Fruit fly (Drosophila melanogaster) whole organism, embryonic: Measurements from ENCODE around the gene CG6972.

Experiments
- Adf1 ChIP-seq: fragments of 200-800 bp; sonication (Bioruptor generic); IDR thresholded peaks from 2 replicates; pipeline ENCODE4 v1.3.6; 2022; ENCODE audit warnings: missing biosample characterization, missing genetic modification characterization
- Atf-2 ChIP-seq: fragments of 200-800 bp; sonication (Bioruptor generic); optimal IDR thresholded peaks from 2 replicates; lab custom pipeline; 2016; ENCODE audit warnings: missing biosample characterization, missing genetic modification characterization
- Awh ChIP-seq: fragments of 200-800 bp; sonication (Bioruptor generic); IDR thresholded peaks from 2 replicates; pipeline ENCODE4, ENCODE4 v1.3.6; 2022; ENCODE audit warnings: missing biosample characterization, missing genetic modification characterization
- BEAF-32 ChIP-seq: fragments of 200-800 bp; sonication (Bioruptor generic); optimal IDR thresholded peaks from 3 replicates; lab custom pipeline; 2017; ENCODE audit warnings: missing biosample characterization, missing genetic modification characterization, mild to moderate bottlenecking, moderate library complexity, missing genetic modification reagents
- CG10366 ChIP-seq: fragments of 200-800 bp; sonication (Bioruptor generic); IDR thresholded peaks from 2 replicates; pipeline ENCODE4 v1.3.6; 2022; ENCODE audit warnings: missing biosample characterization, missing genetic modification characterization
- CG11695 ChIP-seq: fragments of 200-800 bp; sonication (Bioruptor generic); IDR thresholded peaks from 3 replicates; pipeline ENCODE4 v1.3.6; 2022; ENCODE audit warnings: missing biosample characterization, missing genetic modification characterization
- CG12104 ChIP-seq: fragments of 200-800 bp; sonication (Bioruptor generic); optimal IDR thresholded peaks from 3 replicates; lab custom pipeline; 2016; ENCODE audit warnings: missing biosample characterization, missing genetic modification characterization
- CG13123 ChIP-seq: fragments of 200-800 bp; sonication (Bioruptor generic); optimal IDR thresholded peaks from 2 replicates; lab custom pipeline; 2016; ENCODE audit warnings: missing biosample characterization, missing genetic modification characterization
- CG14667 ChIP-seq: fragments of 200-800 bp; sonication (Bioruptor generic); IDR thresholded peaks from 2 replicates; pipeline ENCODE4 v1.3.6; 2022; ENCODE audit warnings: missing biosample characterization, missing genetic modification characterization
- CG15479 ChIP-seq: fragments of 200-800 bp; sonication (Bioruptor generic); optimal IDR thresholded peaks from 3 replicates; lab custom pipeline; 2019; ENCODE audit warnings: missing biosample characterization, mild to moderate bottlenecking, missing genetic modification characterization, moderate library complexity
- CG17186 ChIP-seq: fragments of 200-800 bp; sonication (Bioruptor generic); optimal IDR thresholded peaks from 3 replicates; lab custom pipeline; 2017; ENCODE audit warnings: missing biosample characterization, missing genetic modification reagents, missing genetic modification characterization
- CG18619 ChIP-seq: fragments of 200-800 bp; sonication (Bioruptor generic); optimal IDR thresholded peaks from 3 replicates; lab custom pipeline; 2017; ENCODE audit warnings: missing biosample characterization, mild to moderate bottlenecking, missing genetic modification characterization
- CG2712 ChIP-seq: fragments of 200-800 bp; optimal IDR thresholded peaks from 3 replicates; lab custom pipeline; 2019; ENCODE audit warnings: missing biosample characterization, mild to moderate bottlenecking, missing genetic modification characterization, moderate library complexity
- CG2875 ChIP-seq: fragments of 200-800 bp; sonication (Bioruptor generic); optimal IDR thresholded peaks from 2 replicates; lab custom pipeline; 2017; ENCODE audit warnings: missing biosample characterization, mild to moderate bottlenecking, missing genetic modification characterization, missing genetic modification reagents
- CG30020 ChIP-seq: fragments of 200-800 bp; optimal IDR thresholded peaks from 2 replicates; lab custom pipeline; 2019; ENCODE audit warnings: missing biosample characterization, mild to moderate bottlenecking, missing genetic modification characterization, moderate library complexity
- CG3838 ChIP-seq: fragments of 200-800 bp; sonication (Bioruptor generic); optimal IDR thresholded peaks from 3 replicates; lab custom pipeline; 2016; ENCODE audit warnings: missing biosample characterization, missing genetic modification characterization
- CG5245 ChIP-seq: fragments of 200-800 bp; sonication (Bioruptor generic); optimal IDR thresholded peaks from 3 replicates; lab custom pipeline; 2016; ENCODE audit warnings: missing biosample characterization, missing genetic modification characterization
- CG7372 ChIP-seq: fragments of 200-800 bp; sonication (Bioruptor generic); IDR thresholded peaks from 2 replicates; pipeline ENCODE4 v1.3.6; 2022; ENCODE audit warnings: missing biosample characterization, missing genetic modification characterization
- CG8388 ChIP-seq: fragments of 200-800 bp; sonication (Bioruptor generic); optimal IDR thresholded peaks from 2 replicates; lab custom pipeline; 2019; ENCODE audit warnings: missing biosample characterization, mild to moderate bottlenecking, missing genetic modification characterization, moderate library complexity
- CG9727 ChIP-seq: fragments of 200-800 bp; sonication (Bioruptor generic); optimal IDR thresholded peaks from 3 replicates; lab custom pipeline; 2017; ENCODE audit warnings: missing biosample characterization, mild to moderate bottlenecking, missing genetic modification characterization
- Dbx ChIP-seq: fragments of 200-800 bp; sonication (Bioruptor generic); IDR thresholded peaks from 3 replicates; pipeline ENCODE4 v1.3.6; 2022; ENCODE audit warnings: missing biosample characterization, missing genetic modification characterization
- HLH54F ChIP-seq: fragments of 200-800 bp; sonication (Bioruptor generic); optimal IDR thresholded peaks from 3 replicates; lab custom pipeline; 2016; ENCODE audit warnings: missing biosample characterization, missing genetic modification characterization
- Hmr ChIP-seq: fragments of 200-800 bp; sonication (Bioruptor generic); optimal IDR thresholded peaks from 3 replicates; lab custom pipeline; 2017; ENCODE audit warnings: mild to moderate bottlenecking, missing biosample characterization, missing genetic modification reagents, missing genetic modification characterization
- Lhr ChIP-seq: fragments of 200-800 bp; sonication (Bioruptor generic); optimal IDR thresholded peaks from 3 replicates; lab custom pipeline; 2017; ENCODE audit warnings: mild to moderate bottlenecking, missing biosample characterization, missing genetic modification reagents, missing genetic modification characterization
- Meics ChIP-seq: fragments of 200-800 bp; sonication (Bioruptor generic); optimal IDR thresholded peaks from 2 replicates; lab custom pipeline; 2017; ENCODE audit warnings: missing biosample characterization, mild to moderate bottlenecking, missing genetic modification characterization
- Myb ChIP-seq: fragments of 200-800 bp; sonication (Bioruptor generic); optimal IDR thresholded peaks from 2 replicates; lab custom pipeline; 2016; ENCODE audit warnings: missing biosample characterization, missing genetic modification characterization
- Nf-YA ChIP-seq: fragments of 200-800 bp; sonication (Bioruptor generic); IDR thresholded peaks from 2 replicates; pipeline ENCODE4 v1.3.6; 2022; ENCODE audit warnings: missing biosample characterization, missing genetic modification characterization
- NfI ChIP-seq: fragments of 200-800 bp; sonication (Bioruptor generic); optimal IDR thresholded peaks from 3 replicates; lab custom pipeline; 2018; ENCODE audit warnings: missing biosample characterization, mild to moderate bottlenecking, missing genetic modification characterization, moderate library complexity
- Rfx ChIP-seq: fragments of 200-800 bp; sonication (Bioruptor generic); IDR thresholded peaks from 2 replicates; pipeline ENCODE4 v1.3.6; 2022; ENCODE audit warnings: missing biosample characterization, missing genetic modification characterization
- Scr ChIP-seq: fragments of 200-800 bp; sonication (Bioruptor generic); IDR thresholded peaks from 2 replicates; pipeline ENCODE4 v1.3.6; 2022; ENCODE audit warnings: missing biosample characterization, missing genetic modification characterization; ENCODE audit not compliant: partially characterized antibody
- Stat92E ChIP-seq, 3 experiments: fragments of >200 bp in 2 of 3; fragments of 200-800 bp in 1 of 3; sonication (Bioruptor generic) in 1 of 3; optimal IDR thresholded peaks; 2 replicates each; lab custom pipeline; 2017 to 2019; ENCODE audit warnings: missing biosample characterization in 3 of 3, missing genetic modification characterization in 3 of 3, mild to moderate bottlenecking in 1 of 3, moderate library complexity in 1 of 3
- Taf1 ChIP-seq: fragments of 200-800 bp; sonication (Bioruptor generic); IDR thresholded peaks from 2 replicates; pipeline ENCODE4 v1.3.6; 2022; ENCODE audit warnings: missing biosample characterization, missing genetic modification characterization
- Trl ChIP-seq, 3 experiments: fragments of >200 bp in 2 of 3; fragments of 200-800 bp in 1 of 3; sonication (Bioruptor generic) in 1 of 3; optimal IDR thresholded peaks; 2 replicates in 1 of 3; 3 replicates in 2 of 3; lab custom pipeline; 2016 to 2017; ENCODE audit warnings: missing biosample characterization in 1 of 3, missing genetic modification characterization in 1 of 3
- ap ChIP-seq: fragments of 200-800 bp; sonication (Bioruptor generic); IDR thresholded peaks from 2 replicates; pipeline ENCODE4 v1.3.6; 2022; ENCODE audit warnings: missing biosample characterization, missing genetic modification characterization
- crp ChIP-seq, 2 experiments: fragments of 200-800 bp; sonication (Bioruptor generic); optimal IDR thresholded peaks; 2 replicates in 1 of 2; 3 replicates in 1 of 2; lab custom pipeline; 2017; ENCODE audit warnings: missing biosample characterization in 2 of 2, missing genetic modification characterization in 2 of 2, mild to moderate bottlenecking in 1 of 2, moderate library complexity in 1 of 2
- dmrt11E ChIP-seq: fragments of 200-800 bp; sonication (Bioruptor generic); optimal IDR thresholded peaks from 3 replicates; lab custom pipeline; 2018; ENCODE audit warnings: missing biosample characterization, mild to moderate bottlenecking, missing genetic modification characterization, moderate library complexity
- ftz-f1 ChIP-seq: fragments of 200-800 bp; sonication (Bioruptor generic); optimal IDR thresholded peaks from 2 replicates; lab custom pipeline; 2016; ENCODE audit warnings: missing biosample characterization, missing genetic modification characterization
- gfzf ChIP-seq: fragments of 200-800 bp; sonication (Bioruptor generic); optimal IDR thresholded peaks from 2 replicates; lab custom pipeline; 2016; ENCODE audit warnings: missing biosample characterization, mild to moderate bottlenecking, missing genetic modification characterization, moderate library complexity
- hkb ChIP-seq, 2 experiments: fragments of 200-800 bp in 1 of 2; fragments of >200 bp in 1 of 2; sonication (Bioruptor generic) in 1 of 2; IDR thresholded peaks in 1 of 2; optimal IDR thresholded peaks in 1 of 2; 2 replicates each; pipeline versions ENCODE4 v1.3.6 to Lab custom; 2017 to 2022; ENCODE audit warnings: missing biosample characterization in 1 of 2, missing genetic modification characterization in 1 of 2
- lilli ChIP-seq: fragments of 200-800 bp; sonication (Bioruptor generic); optimal IDR thresholded peaks from 3 replicates; lab custom pipeline; 2016; ENCODE audit warnings: missing biosample characterization, missing genetic modification characterization
- phol ChIP-seq: fragments of 200-800 bp; sonication (Bioruptor generic); optimal IDR thresholded peaks from 3 replicates; lab custom pipeline; 2018; ENCODE audit warnings: missing biosample characterization, mild to moderate bottlenecking, missing genetic modification characterization, moderate library complexity
- row ChIP-seq: fragments of 200-800 bp; sonication (Bioruptor generic); IDR thresholded peaks from 3 replicates; pipeline ENCODE4 v1.3.6; 2022; ENCODE audit warnings: missing biosample characterization, missing genetic modification characterization
- seq ChIP-seq: fragments of 200-800 bp; sonication (Bioruptor generic); IDR thresholded peaks from 2 replicates; pipeline ENCODE4 v1.3.6; 2022; ENCODE audit warnings: missing biosample characterization, missing genetic modification characterization
- tap ChIP-seq: fragments of 200-800 bp; optimal IDR thresholded peaks from 3 replicates; lab custom pipeline; 2019; ENCODE audit warnings: missing biosample characterization, mild to moderate bottlenecking, missing genetic modification characterization, moderate library complexity
- tio ChIP-seq: fragments of 200-800 bp; sonication (Bioruptor generic); optimal IDR thresholded peaks from 2 replicates; lab custom pipeline; 2017; ENCODE audit warnings: missing biosample characterization, missing genetic modification characterization, inconsistent platforms
- unc-4 ChIP-seq: fragments of 200-800 bp; sonication (Bioruptor generic); IDR thresholded peaks from 2 replicates; pipeline ENCODE4 v1.3.6; 2022; ENCODE audit warnings: missing biosample characterization, missing genetic modification characterization; ENCODE audit not compliant: partially characterized antibody
- wek ChIP-seq: fragments of 200-800 bp; sonication (Bioruptor generic); optimal IDR thresholded peaks from 3 replicates; lab custom pipeline; 2018; ENCODE audit warnings: missing biosample characterization, mild to moderate bottlenecking, missing genetic modification characterization, moderate library complexity

CG6972 gene

DNA sequence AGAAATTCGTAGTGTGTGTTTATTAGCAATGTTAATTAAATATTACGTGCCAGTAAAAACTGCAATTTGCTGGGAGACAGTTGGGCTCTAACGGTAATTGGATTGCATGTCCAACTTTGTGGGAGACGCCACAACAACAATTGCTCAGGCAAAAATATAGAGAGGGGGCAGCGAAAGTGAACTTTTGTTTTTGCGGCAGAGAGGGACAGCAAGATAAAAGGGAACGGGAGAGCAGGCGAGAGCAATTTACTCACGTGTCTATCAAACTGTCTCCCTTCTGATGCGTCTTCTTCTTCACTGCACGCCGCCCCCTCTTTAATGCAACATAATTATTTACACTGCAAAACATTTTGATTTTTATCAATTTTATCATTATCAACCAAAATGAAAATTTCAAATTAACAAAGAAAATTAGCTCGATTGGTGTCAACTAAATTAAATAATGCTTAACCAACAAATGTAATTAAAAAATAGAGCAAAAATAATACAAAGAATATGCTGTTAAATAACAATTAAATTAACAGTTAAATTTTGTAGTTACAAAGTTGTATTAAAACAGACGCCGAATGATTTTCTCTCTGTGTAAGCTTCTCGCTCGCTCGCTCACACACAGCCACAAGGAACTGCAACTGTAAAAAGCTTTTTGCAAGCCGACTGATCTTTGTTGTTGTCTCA lies 34.4 kb upstream of the CG6972 start (continued):
- TF ChIP-seq phol (tag; lab: Kevin White, UChicago) (peak; percentile 97), wek (no peak), CG7372 (peak; percentile 33; the same call in 1 of the 2 replicates), Hmr (peak; percentile 11), CG13123 (peak; percentile 55), Taf1 (GFP tag; lab: Robert Waterston, UW) (0 out of 2 replicates have a peak, but pooled peaks have one; percentile 32), Rfx (GFP tag; lab: Robert Waterston, UW) (peak; percentile 58), CG5245 (GFP tag; lab: Kevin White, UChicago) (peak; percentile 65), CG2712 (tag; lab: Kevin White, UChicago) (peak; percentile 93), Adf1 (GFP tag; lab: Robert Waterston, UW) (no peak), dmrt11E (tag; lab: Kevin White, UChicago) (peak; percentile 87), CG12104 (GFP tag; lab: Kevin White, UChicago) (peak; percentile 58), Stat92E (GFP tag; optimal IDR thresholded peaks at IDR 0.05; lab: Kevin White, UChicago) (peak in 1 of 3 experiments; percentile 54), row (GFP tag; lab: Robert Waterston, UW) (peak; percentile 76), Dbx (GFP tag; lab: Robert Waterston, UW) (no peak), CG15479 (no peak), HLH54F (peak; percentile 38), Trl (optimal IDR thresholded peaks at IDR 0.05; lab: Kevin White, UChicago) (peak; percentile 36 to 56), Trl (GFP tag; optimal IDR thresholded peaks at IDR 0.05; lab: Kevin White, UChicago) (peak; percentile 15), unc-4 (GFP tag; lab: Robert Waterston, UW) (no peak), Meics (GFP tag; lab: Kevin White, UChicago) (peak; percentile 67), CG8388 (peak; percentile 84), CG17186 (peak; percentile 32), lilli (GFP tag; lab: Kevin White, UChicago) (peak; percentile 50), crp (GFP tag; optimal IDR thresholded peaks at IDR 0.05; lab: Kevin White, UChicago) (peak in 1 of 2 experiments; percentile 39), CG14667 (GFP tag; lab: Robert Waterston, UW) (peak; percentile 42; the same call in 1 of the 2 replicates), CG10366 (GFP tag; lab: Robert Waterston, UW) (peak; percentile 78), Lhr (GFP tag; lab: Kevin White, UChicago) (peak; percentile 52), NfI (GFP tag; lab: Kevin White, UChicago) (peak; percentile 37), ftz-f1 (GFP tag; lab: Kevin White, UChicago) (no peak), CG9727 (peak; percentile 88), Awh (GFP tag; lab: Robert Waterston, UW) (peak; percentile 75; the same call in 1 of the 2 replicates), Nf-YA (peak; percentile 64), CG3838 (GFP tag; lab: Kevin White, UChicago) (peak; percentile 22), gfzf (GFP tag; lab: Kevin White, UChicago) (no peak), CG18619 (peak; percentile 69), ap (GFP tag; lab: Robert Waterston, UW) (peak; percentile 61; the same call in 1 of the 2 replicates), CG30020 (tag; lab: Kevin White, UChicago) (peak; percentile 50), CG2875 (GFP tag; lab: Kevin White, UChicago) (peak; percentile 65), tio (peak; percentile 64), CG11695 (GFP tag; lab: Robert Waterston, UW) (peak; percentile 58; the same call in 1 of the 3 replicates), Atf-2 (GFP tag; lab: Kevin White, UChicago) (peak; percentile 74), Myb (peak; percentile 24), seq (GFP tag; lab: Robert Waterston, UW) (peak; percentile 54; the same call in 1 of the 2 replicates), Scr (no peak), BEAF-32 (no peak), hkb (optimal IDR thresholded peaks at IDR 0.05; lab: Kevin White, UChicago) (no peak), hkb (GFP tag; IDR thresholded peaks at IDR 0.05; lab: Robert Waterston, UW) (peak; percentile 86), tap (peak; percentile 92)
